Fruit fly (Drosophila melanogaster) whole organism, prepupa: ENCODE measurements around the gene CG5447.

Source experiments
- CG10631 ChIP-seq: fragments of 200-800 bp; sonication (Bioruptor generic); optimal IDR thresholded peaks from 2 replicates; lab custom pipeline; 2016; ENCODE audit warnings: missing biosample characterization, missing genetic modification characterization
- CG11762 ChIP-seq: fragments of 200-800 bp; sonication (Bioruptor generic); optimal IDR thresholded peaks from 3 replicates; lab custom pipeline; 2016; ENCODE audit warnings: missing biosample characterization, missing genetic modification characterization; ENCODE audit not compliant: insufficient read depth
- CG11902 ChIP-seq: fragments of 200-800 bp; sonication (Bioruptor generic); optimal IDR thresholded peaks from 3 replicates; lab custom pipeline; 2016; ENCODE audit warnings: missing biosample characterization, missing genetic modification characterization
- CG15336 ChIP-seq: fragments of 200-800 bp; sonication (Bioruptor generic); IDR thresholded peaks from 2 replicates; pipeline ENCODE4 v1.3.6; 2022; ENCODE audit warnings: missing biosample characterization, missing genetic modification characterization
- CG1621 ChIP-seq: fragments of 200-800 bp; sonication (Bioruptor generic); optimal IDR thresholded peaks from 3 replicates; lab custom pipeline; 2018; ENCODE audit warnings: missing biosample characterization, mild to moderate bottlenecking, missing genetic modification characterization
- CG16779 ChIP-seq: fragments of 200-800 bp; sonication (Bioruptor generic); optimal IDR thresholded peaks from 3 replicates; lab custom pipeline; 2017; ENCODE audit warnings: missing biosample characterization, mild to moderate bottlenecking, missing genetic modification characterization
- CG3032 ChIP-seq: fragments of 200-800 bp; optimal IDR thresholded peaks from 2 replicates; lab custom pipeline; 2019; ENCODE audit warnings: missing biosample characterization, mild to moderate bottlenecking, missing genetic modification characterization, moderate library complexity
- CG31627 ChIP-seq: fragments of 200-800 bp; sonication (Bioruptor generic); optimal IDR thresholded peaks from 3 replicates; lab custom pipeline; 2016; ENCODE audit warnings: missing biosample characterization, missing genetic modification characterization
- CG32006 ChIP-seq: fragments of 200-800 bp; sonication (Bioruptor generic); optimal IDR thresholded peaks from 3 replicates; lab custom pipeline; 2017; ENCODE audit warnings: missing biosample characterization, mild to moderate bottlenecking, missing genetic modification characterization
- CG3919 ChIP-seq: fragments of 200-800 bp; sonication (Bioruptor generic); optimal IDR thresholded peaks from 3 replicates; lab custom pipeline; 2016; ENCODE audit warnings: missing biosample characterization, missing genetic modification characterization
- CG4318 ChIP-seq: fragments of 200-800 bp; sonication (Bioruptor generic); optimal IDR thresholded peaks from 3 replicates; lab custom pipeline; 2017; ENCODE audit warnings: missing biosample characterization, mild to moderate bottlenecking, missing genetic modification characterization
- CG6163 ChIP-seq: fragments of 200-800 bp; sonication (Bioruptor generic); IDR thresholded peaks from 3 replicates; pipeline ENCODE4 v1.3.6; 2022; ENCODE audit warnings: missing biosample characterization, missing genetic modification characterization
- CG6276 ChIP-seq: fragments of 200-800 bp; sonication (Bioruptor generic); optimal IDR thresholded peaks from 2 replicates; lab custom pipeline; 2017; ENCODE audit warnings: missing biosample characterization, mild to moderate bottlenecking, missing genetic modification characterization
- CG6808 ChIP-seq: fragments of 200-800 bp; sonication (Bioruptor generic); optimal IDR thresholded peaks from 3 replicates; lab custom pipeline; 2017; ENCODE audit warnings: missing biosample characterization, missing genetic modification characterization, mild to moderate bottlenecking, moderate library complexity, missing genetic modification reagents
- CG6854 ChIP-seq: fragments of 200-800 bp; sonication (Bioruptor generic); optimal IDR thresholded peaks from 2 replicates; lab custom pipeline; 2017; ENCODE audit warnings: missing biosample characterization, mild to moderate bottlenecking, missing genetic modification characterization
- CG7368 ChIP-seq: fragments of 200-800 bp; sonication (Bioruptor generic); optimal IDR thresholded peaks from 3 replicates; lab custom pipeline; 2016; ENCODE audit warnings: missing biosample characterization, missing genetic modification characterization
- CG8119 ChIP-seq: fragments of 200-800 bp; sonication (Bioruptor generic); IDR thresholded peaks from 3 replicates; pipeline ENCODE4 v1.3.6; 2022; ENCODE audit warnings: missing biosample characterization, missing genetic modification characterization
- CG8319 ChIP-seq: fragments of 200-800 bp; sonication (Bioruptor generic); optimal IDR thresholded peaks from 3 replicates; lab custom pipeline; 2016; ENCODE audit warnings: missing biosample characterization, missing genetic modification characterization
- CG8632 ChIP-seq: fragments of 200-800 bp; sonication (Bioruptor generic); optimal IDR thresholded peaks from 3 replicates; lab custom pipeline; 2016; ENCODE audit warnings: missing biosample characterization, missing genetic modification characterization
- CG9139 ChIP-seq: fragments of 200-800 bp; sonication (Bioruptor generic); optimal IDR thresholded peaks from 3 replicates; lab custom pipeline; 2017; ENCODE audit warnings: missing biosample characterization, mild to moderate bottlenecking, missing genetic modification characterization
- Eip78C ChIP-seq: fragments of 200-800 bp; sonication (Bioruptor generic); peaks from one replicate; lab custom pipeline; 2016; ENCODE audit warnings: missing biosample characterization, missing genetic modification characterization
- Eip93F ChIP-seq: fragments of 200-800 bp; sonication (Bioruptor generic); optimal IDR thresholded peaks from 2 replicates; lab custom pipeline; 2016; ENCODE audit warnings: missing biosample characterization, mild to moderate bottlenecking, missing genetic modification characterization
- Ets21C ChIP-seq: fragments of 200-800 bp; sonication (Bioruptor generic); optimal IDR thresholded peaks from 3 replicates; lab custom pipeline; 2016; ENCODE audit warnings: missing biosample characterization, missing genetic modification characterization
- Ets96B ChIP-seq: fragments of 200-800 bp; optimal IDR thresholded peaks from 2 replicates; lab custom pipeline; 2019; ENCODE audit warnings: missing biosample characterization, mild to moderate bottlenecking, missing genetic modification characterization, moderate library complexity
- Gug ChIP-seq: fragments of 200-800 bp; sonication (Bioruptor generic); IDR thresholded peaks from 2 replicates; pipeline ENCODE4 v1.3.6; 2022; ENCODE audit warnings: missing biosample characterization, missing genetic modification characterization
- Hr38 ChIP-seq: sonication (Bioruptor generic); optimal IDR thresholded peaks from 2 replicates; lab custom pipeline; 2016; ENCODE audit warnings: missing biosample characterization, missing genetic modification characterization
- Hr39 ChIP-seq: fragments of 200-800 bp; sonication (Bioruptor generic); optimal IDR thresholded peaks from 2 replicates; lab custom pipeline; 2016; ENCODE audit warnings: missing biosample characterization, missing genetic modification characterization
- Lpt ChIP-seq: fragments of 200-800 bp; sonication (Bioruptor generic); optimal IDR thresholded peaks from 3 replicates; lab custom pipeline; 2016; ENCODE audit warnings: missing biosample characterization, missing genetic modification characterization
- Met ChIP-seq: fragments of 200-800 bp; sonication (Bioruptor generic); optimal IDR thresholded peaks from 3 replicates; lab custom pipeline; 2016; ENCODE audit warnings: missing biosample characterization, missing genetic modification characterization
- OdsH ChIP-seq: fragments of 200-800 bp; sonication (Bioruptor generic); optimal IDR thresholded peaks from 3 replicates; lab custom pipeline; 2016; ENCODE audit warnings: missing biosample characterization, missing genetic modification characterization
- Smox ChIP-seq: fragments of 200-800 bp; sonication (Bioruptor generic); optimal IDR thresholded peaks from 3 replicates; lab custom pipeline; 2016; ENCODE audit warnings: missing biosample characterization, missing genetic modification characterization
- Sox102F ChIP-seq: fragments of 200-800 bp; sonication (Bioruptor generic); optimal IDR thresholded peaks from 2 replicates; lab custom pipeline; 2016; ENCODE audit warnings: missing biosample characterization, mild to moderate bottlenecking, missing genetic modification characterization
- Sox14 ChIP-seq: fragments of 200-800 bp; sonication (Bioruptor generic); optimal IDR thresholded peaks from 3 replicates; lab custom pipeline; 2016; ENCODE audit warnings: missing biosample characterization, missing genetic modification characterization
- Sox15 ChIP-seq: fragments of 200-800 bp; sonication (Bioruptor generic); optimal IDR thresholded peaks from 3 replicates; lab custom pipeline; 2016; ENCODE audit warnings: missing biosample characterization, missing genetic modification characterization
- achi ChIP-seq: fragments of 200-800 bp; sonication (Bioruptor generic); optimal IDR thresholded peaks from 3 replicates; lab custom pipeline; 2016; ENCODE audit warnings: missing biosample characterization, missing genetic modification characterization
- acj6 ChIP-seq: fragments of 200-800 bp; sonication (Bioruptor generic); optimal IDR thresholded peaks from 3 replicates; lab custom pipeline; 2016; ENCODE audit warnings: missing biosample characterization, missing genetic modification characterization
- cyc ChIP-seq: fragments of 200-800 bp; sonication (Bioruptor generic); optimal IDR thresholded peaks from 3 replicates; lab custom pipeline; 2016; ENCODE audit warnings: missing biosample characterization, missing genetic modification characterization
- dsx ChIP-seq: fragments of 200-800 bp; optimal IDR thresholded peaks from 3 replicates; lab custom pipeline; 2019; ENCODE audit warnings: missing biosample characterization, mild to moderate bottlenecking, missing genetic modification characterization, moderate library complexity; ENCODE audit not compliant: poor library complexity, severe bottlenecking
- eg ChIP-seq: fragments of 200-800 bp; sonication (Bioruptor generic); IDR thresholded peaks from 3 replicates; pipeline ENCODE4 v1.3.6; 2022; ENCODE audit warnings: missing biosample characterization, missing genetic modification characterization
- esn ChIP-seq: fragments of 200-800 bp; sonication (Bioruptor generic); optimal IDR thresholded peaks from 2 replicates; lab custom pipeline; 2016; ENCODE audit warnings: missing biosample characterization, mild to moderate bottlenecking, missing genetic modification characterization, moderate library complexity
- fd59A ChIP-seq: fragments of 200-800 bp; sonication (Bioruptor generic); optimal IDR thresholded peaks from 2 replicates; lab custom pipeline; 2017; ENCODE audit warnings: missing biosample characterization, mild to moderate bottlenecking, missing genetic modification characterization, missing genetic modification reagents
- net ChIP-seq: fragments of 200-800 bp; sonication (Bioruptor generic); optimal IDR thresholded peaks from 3 replicates; lab custom pipeline; 2016; ENCODE audit warnings: missing biosample characterization, missing genetic modification characterization
- pdm3 ChIP-seq: fragments of 200-800 bp; sonication (Bioruptor generic); optimal IDR thresholded peaks from 3 replicates; lab custom pipeline; 2016; ENCODE audit warnings: missing biosample characterization, missing genetic modification characterization
- salr ChIP-seq, 2 experiments: fragments of 200-800 bp; sonication (Bioruptor generic); optimal IDR thresholded peaks; 3 replicates each; lab custom pipeline; 2016 to 2018; ENCODE audit warnings: missing biosample characterization in 2 of 2, missing genetic modification characterization in 2 of 2, mild to moderate bottlenecking in 1 of 2
- spab ChIP-seq: fragments of 200-800 bp; sonication (Bioruptor generic); optimal IDR thresholded peaks from 2 replicates; lab custom pipeline; 2017; ENCODE audit warnings: missing biosample characterization, mild to moderate bottlenecking, missing genetic modification characterization, missing genetic modification reagents
- topi ChIP-seq: fragments of 200-800 bp; sonication (Bioruptor generic); optimal IDR thresholded peaks from 3 replicates; lab custom pipeline; 2016; ENCODE audit warnings: missing biosample characterization, missing genetic modification characterization

The CG5447 gene

DNA sequence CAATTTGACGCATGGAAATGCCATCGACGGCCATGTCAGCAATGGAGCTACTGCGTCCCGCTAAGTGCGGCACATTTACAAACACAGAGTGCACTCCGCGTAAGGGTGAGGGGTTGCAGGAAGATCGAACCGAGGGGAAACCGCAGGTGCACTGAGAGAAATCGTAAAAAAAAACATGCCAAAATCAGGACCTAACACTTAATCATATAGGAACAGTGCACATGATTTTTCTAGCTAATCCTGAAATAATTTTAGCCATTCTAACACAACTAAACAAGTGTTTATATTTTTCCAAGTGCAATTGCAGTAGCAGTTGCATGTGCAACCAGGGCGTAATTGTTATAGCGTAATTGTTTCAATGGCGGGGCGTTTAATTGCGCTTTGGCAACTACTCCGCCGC lies 26.9 kb downstream of the CG5447 start (continued):
- TF ChIP-seq CG6276 (GFP tag; lab: Kevin White, UChicago) (peak; percentile 48), Ets96B (tag; lab: Kevin White, UChicago) (peak; percentile 4), Sox102F (no peak), salr (GFP tag; optimal IDR thresholded peaks at IDR 0.05; lab: Kevin White, UChicago) (peak in 1 of 2 experiments; percentile 25), Lpt (GFP tag; lab: Kevin White, UChicago) (peak; percentile 38), esn (GFP tag; lab: Kevin White, UChicago) (no peak), CG11762 (peak; percentile 9), CG6808 (GFP tag; lab: Kevin White, UChicago) (no peak), Eip93F (GFP tag; lab: Kevin White, UChicago) (no peak), pdm3 (GFP tag; lab: Kevin White, UChicago) (peak; percentile 32), Sox15 (GFP tag; lab: Kevin White, UChicago) (no peak), Gug (GFP tag; lab: Robert Waterston, UW) (peak; percentile 32; the same call in 1 of the 2 replicates), cyc (GFP tag; lab: Kevin White, UChicago) (no peak), CG4318 (peak; percentile 41), CG8319 (GFP tag; lab: Kevin White, UChicago) (peak; percentile 3), Smox (GFP tag; lab: Kevin White, UChicago) (no peak), CG3032 (tag; lab: Kevin White, UChicago) (no peak), CG1621 (no peak), CG8119 (GFP tag; lab: Robert Waterston, UW) (peak; percentile 68), achi (GFP tag; lab: Kevin White, UChicago) (peak; percentile 56), Ets21C (GFP tag; lab: Kevin White, UChicago) (no peak)

DNA sequence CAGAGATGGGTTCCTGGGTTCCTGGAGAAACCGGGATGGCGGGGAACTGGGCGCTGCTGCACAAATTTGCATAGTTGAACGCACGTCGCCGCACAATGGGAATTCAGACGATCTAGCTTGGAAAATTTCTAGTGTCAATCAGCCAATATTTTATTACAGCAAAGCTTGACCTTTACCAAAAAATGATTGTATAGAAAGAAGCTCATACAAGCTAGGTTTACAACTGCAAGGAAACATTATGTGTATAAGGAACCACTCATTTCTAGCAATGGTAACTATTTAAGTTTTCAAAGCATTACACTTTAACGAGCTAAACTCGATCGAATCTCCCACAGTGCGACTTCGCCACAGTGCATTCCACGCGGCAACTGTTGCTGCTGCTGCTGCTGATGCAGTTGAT lies 28.0 kb downstream of the CG5447 start:
- TF ChIP-seq CG32006, result peak; percentile 56
- TF ChIP-seq Eip78C (GFP tag; lab: Kevin White, UChicago), result no peak
- TF ChIP-seq CG15336, result 0 out of 2 replicates have a peak, but pooled peaks have one; percentile 19
- no peak for TF ChIP-seq CG11762

dm6 chr3R:26481231-26481630 lies 28.9 kb downstream of the CG5447 start:
- TF ChIP-seq CG3919 (peak; percentile 38), Hr39 (no peak), fd59A (GFP tag; lab: Kevin White, UChicago) (no peak), CG9139 (GFP tag; lab: Kevin White, UChicago) (no peak), CG3032 (tag; lab: Kevin White, UChicago) (no peak), achi (GFP tag; lab: Kevin White, UChicago) (no peak), acj6 (GFP tag; lab: Kevin White, UChicago) (no peak), CG31627 (GFP tag; lab: Kevin White, UChicago) (no peak), salr (GFP tag; optimal IDR thresholded peaks at IDR 0.05; lab: Kevin White, UChicago) (peak in 1 of 2 experiments; percentile 38), dsx (GFP tag; lab: Kevin White, UChicago) (no peak), Ets21C (GFP tag; lab: Kevin White, UChicago) (no peak), CG16779 (tag; lab: Kevin White, UChicago) (no peak), Sox14 (GFP tag; lab: Kevin White, UChicago) (peak; percentile 12), OdsH (GFP tag; lab: Kevin White, UChicago) (peak; percentile 24), CG6854 (GFP tag; lab: Kevin White, UChicago) (no peak), CG11902 (no peak), CG15336 (peak; percentile 68; the same call in 1 of the 2 replicates), spab (GFP tag; lab: Kevin White, UChicago) (no peak), eg (peak; percentile 41; the same call in 1 of the 3 replicates), pdm3 (GFP tag; lab: Kevin White, UChicago) (no peak), CG1621 (no peak), CG6276 (GFP tag; lab: Kevin White, UChicago) (peak; percentile 11), Sox15 (GFP tag; lab: Kevin White, UChicago) (no peak), Smox (GFP tag; lab: Kevin White, UChicago) (no peak), Eip78C (GFP tag; lab: Kevin White, UChicago) (peak; percentile 62), CG32006 (peak; percentile 68), Ets96B (tag; lab: Kevin White, UChicago) (no peak), Sox102F (no peak), Met (GFP tag; lab: Kevin White, UChicago) (no peak), CG8632 (GFP tag; lab: Kevin White, UChicago) (no peak), topi (GFP tag; lab: Kevin White, UChicago) (no peak), CG6163 (GFP tag; lab: Robert Waterston, UW) (no peak), Hr38 (GFP tag; lab: Kevin White, UChicago) (no peak), Lpt (GFP tag; lab: Kevin White, UChicago) (peak; percentile 17), CG10631 (GFP tag; lab: Kevin White, UChicago) (peak; percentile 5), net (GFP tag; lab: Kevin White, UChicago) (no peak), CG7368 (GFP tag; lab: Kevin White, UChicago) (no peak)
